Fruit fly (Drosophila melanogaster): ENCODE data around the gene CG18530.

The CG18530 gene

dm6 chr3R:12630369-12630768 is 2.8 kb upstream of the CG18530 start, which contains the start of gene Not10 (continued):
- TF ChIP-seq tap (tag; optimal IDR thresholded peaks at IDR 0.05) (no peak), Atf3 (GFP tag; optimal IDR thresholded peaks at IDR 0.05) (no peak), ssp (GFP tag; IDR thresholded peaks at IDR 0.05) (0 out of 2 replicates have a peak, but pooled peaks have one; percentile 36), hkb (optimal IDR thresholded peaks at IDR 0.05) (no peak), hkb (GFP tag; IDR thresholded peaks at IDR 0.05) (no peak), CG13424 (tag; optimal IDR thresholded peaks at IDR 0.05) (peak; percentile 70), caup (GFP tag; optimal IDR thresholded peaks at IDR 0.05; ENCODE audit: severe bottlenecking) (no peak), sens (GFP tag) (peak; percentile 13), CG5180 (GFP tag; optimal IDR thresholded peaks at IDR 0.05) (no peak), dan (GFP tag; IDR thresholded peaks at IDR 0.05) (no peak), dimm (GFP tag; IDR thresholded peaks at IDR 0.05) (no peak), CG17385 (GFP tag; optimal IDR thresholded peaks at IDR 0.05) (no peak), Meics (GFP tag; optimal IDR thresholded peaks at IDR 0.05) (peak; percentile 27), CG5245 (GFP tag; optimal IDR thresholded peaks at IDR 0.05) (no peak), Lpt (GFP tag; optimal IDR thresholded peaks at IDR 0.05) (no peak), CG1832 (GFP tag; optimal IDR thresholded peaks at IDR 0.05) (no peak), Hsf (GFP tag; optimal IDR thresholded peaks at IDR 0.05) (no peak), CG2678 (tag; optimal IDR thresholded peaks at IDR 0.05) (no peak), TFAM (GFP tag; optimal IDR thresholded peaks at IDR 0.05) (no peak), CG15514 (GFP tag; optimal IDR thresholded peaks at IDR 0.05) (peak; percentile 73), Mrtf (GFP tag; IDR thresholded peaks at IDR 0.05) (no peak), chif (GFP tag; optimal IDR thresholded peaks at IDR 0.05) (no peak), tio (GFP tag; optimal IDR thresholded peaks at IDR 0.05) (no peak), crp (GFP tag; optimal IDR thresholded peaks at IDR 0.05) (peak in 1 of 2 experiments; percentile 8), CG3281 (GFP tag; optimal IDR thresholded peaks at IDR 0.05) (no peak), Hr3 (GFP tag; optimal IDR thresholded peaks at IDR 0.05) (peak; percentile 59), Lim3 (GFP tag; IDR thresholded peaks at IDR 0.05) (no peak), CG8924 (tag; optimal IDR thresholded peaks at IDR 0.05) (peak; percentile 55), repo (GFP tag; optimal IDR thresholded peaks at IDR 0.05) (no peak), CG33557 (GFP tag; optimal IDR thresholded peaks at IDR 0.05) (peak; percentile 10), CG8388 (GFP tag; optimal IDR thresholded peaks at IDR 0.05) (peak; percentile 5), esg (GFP tag; conservative IDR thresholded peaks at IDR 0.05) (no peak; the same call in 1 of the 2 replicates), CG10462 (GFP tag; optimal IDR thresholded peaks at IDR 0.05) (no peak), CG34422 (GFP tag; IDR thresholded peaks at IDR 0.05) (no peak), Dip3 (GFP tag; optimal IDR thresholded peaks at IDR 0.05) (no peak), dpn (GFP tag; optimal IDR thresholded peaks at IDR 0.05) (peak in 1 of 2 experiments; percentile 45), chinmo (GFP tag; IDR thresholded peaks at IDR 0.05; ENCODE audit: partially characterized antibody) (no peak), Sin3A (optimal IDR thresholded peaks at IDR 0.05) (no peak), sc (optimal IDR thresholded peaks at IDR 0.05) (no peak), sc (GFP tag; optimal IDR thresholded peaks at IDR 0.05) (no peak), rib (GFP tag; IDR thresholded peaks at IDR 0.05) (no peak), CG9437 (GFP tag; optimal IDR thresholded peaks at IDR 0.05) (no peak), tup (GFP tag; optimal IDR thresholded peaks at IDR 0.05) (no peak), CG30020 (tag; optimal IDR thresholded peaks at IDR 0.05) (peak; percentile 61), CG10274 (GFP tag; optimal IDR thresholded peaks at IDR 0.05) (no peak), pzg (GFP tag; optimal IDR thresholded peaks at IDR 0.05) (peak; percentile 45), gt (GFP tag; IDR thresholded peaks at IDR 0.05) (no peak), CG11723 (GFP tag; optimal IDR thresholded peaks at IDR 0.05) (no peak), da (GFP tag; optimal IDR thresholded peaks at IDR 0.05) (no peak), Taf1 (GFP tag; IDR thresholded peaks at IDR 0.05) (no peak), CG7839 (tag; optimal IDR thresholded peaks at IDR 0.05) (no peak), en (GFP tag; optimal IDR thresholded peaks at IDR 0.05) (no peak), slbo (GFP tag; IDR thresholded peaks at IDR 0.05) (peak; percentile 68)

All from whole organism, embryonic.